Worm (Caenorhabditis elegans) whole organism, mixed stage, embryonic: ENCODE measurements around the gene arrd-19.

Experiments used
- elt-3 ChIP-seq: fragments of 150-350 bp; optimal IDR thresholded peaks from 2 replicates; lab custom pipeline; 2014; ENCODE audit warnings: missing biosample characterization, missing genetic modification characterization
- nhr-12 ChIP-seq: fragments of 150-350 bp; optimal IDR thresholded peaks from 2 replicates; lab custom pipeline; 2014; ENCODE audit warnings: missing biosample characterization, missing genetic modification characterization
- snpc-4 ChIP-seq: fragments of 150-350 bp; optimal IDR thresholded peaks from 2 replicates; lab custom pipeline; 2014; ENCODE audit warnings: missing biosample characterization, missing genetic modification characterization

DNA sequence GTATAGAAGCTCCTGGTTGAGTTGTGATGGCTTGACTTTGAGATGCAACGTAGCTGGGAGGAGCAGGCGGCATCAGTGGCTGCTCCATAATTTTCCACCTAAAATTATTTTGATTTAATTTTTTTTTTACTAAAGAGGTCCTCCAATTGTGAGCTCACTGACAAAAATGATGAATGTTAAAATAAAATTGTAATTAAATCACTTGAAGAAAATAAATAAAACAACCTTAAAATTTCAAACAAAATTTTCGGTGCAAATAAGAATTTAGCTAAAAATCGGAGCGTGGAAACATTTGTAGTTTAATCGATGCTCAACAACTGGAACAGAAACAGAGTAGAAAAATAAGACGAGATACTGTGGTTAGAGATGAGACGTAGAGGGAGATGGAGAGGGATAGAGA is 41.8 kb upstream of the arrd-19 start, which contains the start of gene scrm-3:
- TF ChIP-seq snpc-4 (tag; lab: Kevin White, UChicago), result no peak
- TF ChIP-seq elt-3 (tag; lab: Kevin White, UChicago), result no peak
- no peak for TF ChIP-seq nhr-12 (tag; lab: Kevin White, UChicago)
